Worm (Caenorhabditis elegans): ENCODE data around the gene dhcr-24.
A peak's percentile ranks its signal among the peaks of the same experiment; 100 is the strongest.

The dhcr-24 gene

ce11 chrX:2613077-2613476 is 49.1 kb upstream of the dhcr-24 start (continued):
- TF ChIP-seq egl-18 (GFP tag; IDR thresholded peaks at IDR 0.05), result peak; percentile 48; the same call in 1 of the 2 replicates
- 0 out of 2 replicates have a peak, but pooled peaks have one; percentile 22 for TF ChIP-seq attf-3 (GFP tag; conservative IDR thresholded peaks at IDR 0.05)
- TF ChIP-seq F33H1.4 (GFP tag; IDR thresholded peaks at IDR 0.05), result peak; percentile 16; the same call in 1 of the 2 replicates
- peak; percentile 20 for TF ChIP-seq T26A5.8 (tag; optimal IDR thresholded peaks at IDR 0.05)
- peak; percentile 49 for TF ChIP-seq somi-1 (GFP tag; optimal IDR thresholded peaks at IDR 0.05)
- TF ChIP-seq nfya-2 (GFP tag; IDR thresholded peaks at IDR 0.05), result 0 out of 2 replicates have a peak, but pooled peaks have one; percentile 47
- TF ChIP-seq ekl-4 (GFP tag; IDR thresholded peaks at IDR 0.05), result peak; percentile 74
- TF ChIP-seq egl-44 (GFP tag; IDR thresholded peaks at IDR 0.05), result peak; percentile 82; the same call in 1 of the 2 replicates
- TF ChIP-seq Y56A3A.18 (GFP tag; IDR thresholded peaks at IDR 0.05), result peak; percentile 90; the same call in 1 of the 2 replicates
- TF ChIP-seq hmg-20 (GFP tag; IDR thresholded peaks at IDR 0.05), result peak; percentile 70; the same call in 1 of the 2 replicates
- 0 out of 2 replicates have a peak, but pooled peaks have one; percentile 70 for TF ChIP-seq ztf-28 (GFP tag; IDR thresholded peaks at IDR 0.05)
- no peak for TF ChIP-seq lag-1 (GFP tag; IDR thresholded peaks at IDR 0.05)
- TF ChIP-seq ceh-58 (GFP tag; IDR thresholded peaks at IDR 0.05), result no peak
- peak; percentile 84 for TF ChIP-seq hmg-1.2 (GFP tag; IDR thresholded peaks at IDR 0.05)
- no peak for TF ChIP-seq aptf-2 (GFP tag; conservative IDR thresholded peaks at IDR 0.05)
- no peak for TF ChIP-seq bed-2 (GFP tag; IDR thresholded peaks at IDR 0.05)
- TF ChIP-seq athp-1 (tag; optimal IDR thresholded peaks at IDR 0.05), result peak; percentile 61
- TF ChIP-seq ceh-79 (tag; optimal IDR thresholded peaks at IDR 0.05), result peak; percentile 89
- TF ChIP-seq tlf-1 (GFP tag; optimal IDR thresholded peaks at IDR 0.05), result peak; percentile 32
- peak; percentile 44; the same call in 1 of the 2 replicates for TF ChIP-seq Y53F4B.3 (GFP tag; IDR thresholded peaks at IDR 0.05)
- TF ChIP-seq him-1 (tag; optimal IDR thresholded peaks at IDR 0.05), result peak; percentile 89
- no peak for TF ChIP-seq pha-4 (tag; optimal IDR thresholded peaks at IDR 0.05)
- TF ChIP-seq B0035.1 (tag; optimal IDR thresholded peaks at IDR 0.05), result peak; percentile 20
- TF ChIP-seq bed-1 (GFP tag; IDR thresholded peaks at IDR 0.05), result no peak
- TF ChIP-seq let-526 (GFP tag; IDR thresholded peaks at IDR 0.05), result 0 out of 2 replicates have a peak, but pooled peaks have one; percentile 26
- TF ChIP-seq nhr-120 (GFP tag; IDR thresholded peaks at IDR 0.05), result 0 out of 2 replicates have a peak, but pooled peaks have one; percentile 77

- TF ChIP-seq nhr-90 (tag; optimal IDR thresholded peaks at IDR 0.05) (no peak), zim-3 (tag; optimal IDR thresholded peaks at IDR 0.05) (no peak), ekl-4 (GFP tag; IDR thresholded peaks at IDR 0.05) (no peak), xnd-1 (tag; optimal IDR thresholded peaks at IDR 0.05) (no peak), hlh-12 (tag; optimal IDR thresholded peaks at IDR 0.05) (no peak), cebp-1 (GFP tag; IDR thresholded peaks at IDR 0.05) (no peak), cebp-1 (tag; optimal IDR thresholded peaks at IDR 0.05) (peak; percentile 54)
Measured at ce11 chrX:2607522-2608278, 43.8 kb upstream of the dhcr-24 start, which contains the start of gene T03G6.1. Gene T03G6.1 (plus strand): TSS chrX:2608228.

- peak; percentile 27 for TF ChIP-seq K12H6.12 (tag; optimal IDR thresholded peaks at IDR 0.05)
- TF ChIP-seq nfya-1 (tag; optimal IDR thresholded peaks at IDR 0.05; ENCODE audit: borderline replicate concordance, insufficient read depth), result no peak
Measured at ce11 chrX:2604358-2605016, 40.5 kb upstream of the dhcr-24 start.
